Fruit fly (Drosophila melanogaster) whole organism, adult: ENCODE data around the gene mRpL9.

ENCODE experiments used
- CG11617 ChIP-seq: fragments of 200-800 bp; sonication (Bioruptor generic); optimal IDR thresholded peaks from 2 replicates; lab custom pipeline; 2017; ENCODE audit warnings: mild to moderate bottlenecking, missing biosample characterization, missing genetic modification reagents, missing genetic modification characterization
- CG12768 ChIP-seq: fragments of 200-800 bp; sonication (Bioruptor generic); optimal IDR thresholded peaks from 2 replicates; lab custom pipeline; 2017; ENCODE audit warnings: missing biosample characterization, missing genetic modification characterization, mild to moderate bottlenecking, moderate library complexity, missing genetic modification reagents
- CG14711 ChIP-seq: fragments of 200-800 bp; sonication (Bioruptor generic); optimal IDR thresholded peaks from 2 replicates; lab custom pipeline; 2018; ENCODE audit warnings: missing biosample characterization, mild to moderate bottlenecking, missing genetic modification characterization, moderate library complexity
- CG1620 ChIP-seq: fragments of 200-800 bp; sonication (Bioruptor generic); optimal IDR thresholded peaks from 2 replicates; lab custom pipeline; 2016; ENCODE audit warnings: missing biosample characterization, missing genetic modification characterization
- CG33017 ChIP-seq: fragments of 200-800 bp; sonication (Bioruptor generic); optimal IDR thresholded peaks from 2 replicates; lab custom pipeline; 2018; ENCODE audit warnings: missing biosample characterization, mild to moderate bottlenecking, missing genetic modification characterization, moderate library complexity
- CG5204 ChIP-seq: fragments of 200-800 bp; sonication (Bioruptor generic); optimal IDR thresholded peaks from 2 replicates; lab custom pipeline; 2016; ENCODE audit warnings: missing biosample characterization, missing genetic modification characterization
- CG7045 ChIP-seq: fragments of 200-800 bp; sonication (Bioruptor generic); optimal IDR thresholded peaks from 2 replicates; lab custom pipeline; 2017; ENCODE audit warnings: missing biosample characterization, mild to moderate bottlenecking, missing genetic modification characterization
- CG7101 ChIP-seq: fragments of 200-800 bp; sonication (Bioruptor generic); optimal IDR thresholded peaks from 2 replicates; lab custom pipeline; 2018; ENCODE audit warnings: missing biosample characterization, mild to moderate bottlenecking, missing genetic modification characterization, moderate library complexity
- Clk ChIP-seq: fragments of 200-800 bp; sonication (Bioruptor generic); optimal IDR thresholded peaks from 2 replicates; lab custom pipeline; 2017; ENCODE audit warnings: missing biosample characterization, missing genetic modification characterization
- Crg-1 ChIP-seq: fragments of 200-800 bp; sonication (Bioruptor generic); optimal IDR thresholded peaks from 2 replicates; lab custom pipeline; 2016; ENCODE audit warnings: missing biosample characterization, missing genetic modification characterization
- Hr96 ChIP-seq: fragments of 200-800 bp; sonication (Bioruptor generic); optimal IDR thresholded peaks from 2 replicates; lab custom pipeline; 2016; ENCODE audit warnings: missing biosample characterization, missing genetic modification characterization
- Mnt ChIP-seq: fragments of 200-800 bp; sonication (Bioruptor generic); optimal IDR thresholded peaks from 2 replicates; lab custom pipeline; 2016; ENCODE audit warnings: missing biosample characterization, mild to moderate bottlenecking, missing genetic modification characterization
- bab1 ChIP-seq: fragments of 200-800 bp; sonication (Bioruptor generic); optimal IDR thresholded peaks from 3 replicates; lab custom pipeline; 2019; ENCODE audit warnings: missing biosample characterization, mild to moderate bottlenecking, missing genetic modification characterization, moderate library complexity
- cic ChIP-seq: fragments of 200-800 bp; sonication (Bioruptor generic); optimal IDR thresholded peaks from 2 replicates; lab custom pipeline; 2017; ENCODE audit warnings: missing biosample characterization, mild to moderate bottlenecking, missing genetic modification characterization, moderate library complexity
- cnc ChIP-seq, 2 experiments: fragments of >200 bp; optimal IDR thresholded peaks; 2 replicates each; lab custom pipeline; 2017
- kay ChIP-seq: fragments of 200-800 bp; sonication (Bioruptor generic); peaks from one replicate; lab custom pipeline; 2016; ENCODE audit warnings: missing biosample characterization, missing genetic modification characterization, borderline replicate concordance
- ovo ChIP-seq: fragments of 200-800 bp; sonication (Bioruptor generic); optimal IDR thresholded peaks from 2 replicates; lab custom pipeline; 2016; ENCODE audit warnings: missing biosample characterization, missing genetic modification characterization
- pad ChIP-seq: fragments of 200-800 bp; sonication (Bioruptor generic); optimal IDR thresholded peaks from 3 replicates; lab custom pipeline; 2017; ENCODE audit warnings: missing biosample characterization, missing genetic modification characterization, mild to moderate bottlenecking, moderate library complexity, missing genetic modification reagents
- tj ChIP-seq: fragments of 200-800 bp; sonication (Bioruptor generic); optimal IDR thresholded peaks from 3 replicates; lab custom pipeline; 2017; ENCODE audit warnings: missing biosample characterization, mild to moderate bottlenecking, missing genetic modification characterization, moderate library complexity
- toe ChIP-seq: fragments of 200-800 bp; sonication (Bioruptor generic); optimal IDR thresholded peaks from 2 replicates; lab custom pipeline; 2016; ENCODE audit warnings: missing biosample characterization, missing genetic modification characterization

Gene mRpL9

DNA sequence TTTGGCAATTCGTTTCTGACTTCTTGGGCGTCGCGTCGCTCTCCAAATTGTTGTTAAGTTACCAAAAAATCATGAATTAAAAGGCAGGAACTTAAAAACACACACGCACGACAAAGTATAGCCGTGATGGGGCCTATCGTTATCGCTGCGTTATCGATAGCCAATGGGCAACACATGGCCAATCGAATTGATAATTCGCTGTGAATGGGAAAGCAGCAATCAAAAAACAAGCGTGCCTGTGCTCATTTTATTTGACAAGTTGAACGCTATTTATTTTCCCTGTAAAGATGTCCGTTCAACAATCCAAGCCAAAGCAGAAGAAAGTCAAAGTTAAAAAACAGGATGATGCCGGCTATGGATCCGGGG lies 15.5 kb downstream of the mRpL9 start, which contains the start of the genes Surf4 and CG31301:
Gene Surf4 (minus strand): TSS at position 159 of the 366 bp plus-strand sequence.
Gene CG31301 (plus strand): TSS at position 188 of the 366 bp plus-strand sequence.
- TF ChIP-seq CG12768 (GFP tag; lab: Kevin White, UChicago) (no peak), Mnt (GFP tag; lab: Kevin White, UChicago) (peak; percentile 84), pad (no peak), CG7101 (tag; lab: Kevin White, UChicago) (no peak), CG11617 (GFP tag; lab: Kevin White, UChicago) (no peak), ovo (GFP tag; lab: Kevin White, UChicago) (no peak), CG5204 (GFP tag; lab: Kevin White, UChicago) (no peak), tj (GFP tag; lab: Kevin White, UChicago) (no peak), CG14711 (tag; lab: Kevin White, UChicago) (no peak), bab1 (GFP tag; lab: Kevin White, UChicago) (peak; percentile 41), Crg-1 (no peak), CG7045 (GFP tag; lab: Kevin White, UChicago) (no peak), toe (GFP tag; lab: Kevin White, UChicago) (no peak), cic (GFP tag; lab: Kevin White, UChicago) (no peak), kay (GFP tag; lab: Kevin White, UChicago) (no peak)

DNA sequence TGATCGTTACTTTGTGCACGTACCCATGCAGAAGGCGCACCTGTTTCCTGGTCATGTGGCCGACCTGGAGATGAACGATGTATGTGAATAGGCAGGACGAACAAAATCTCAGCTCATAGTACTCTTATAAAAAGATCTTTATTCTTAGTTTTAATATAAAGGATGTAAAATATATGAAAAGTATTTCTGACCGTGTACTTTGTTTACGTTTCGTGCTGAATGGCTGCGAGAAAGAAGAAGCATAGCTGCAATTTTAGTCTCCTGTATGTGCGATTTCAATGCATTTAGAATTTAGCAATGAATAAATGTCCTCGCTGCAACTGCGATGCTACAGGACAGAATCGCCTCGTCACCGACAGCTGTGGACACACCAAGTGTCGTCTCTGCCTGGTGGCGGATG lies 17.3 kb downstream of the mRpL9 start, which contains the start of the genes CG42726 and CG42727:
Gene CG42726 (plus strand): TSS at position 227 of the 400 bp plus-strand sequence.
Gene CG42727 (plus strand): TSS at position 227 of the 400 bp plus-strand sequence.
- TF ChIP-seq Mnt (GFP tag; lab: Kevin White, UChicago) (peak; percentile 34), kay (GFP tag; lab: Kevin White, UChicago) (no peak), CG11617 (GFP tag; lab: Kevin White, UChicago) (peak; percentile 26), CG7045 (GFP tag; lab: Kevin White, UChicago) (no peak), tj (GFP tag; lab: Kevin White, UChicago) (peak; percentile 1), bab1 (GFP tag; lab: Kevin White, UChicago) (peak; percentile 55), CG14711 (tag; lab: Kevin White, UChicago) (peak; percentile 17), CG7101 (tag; lab: Kevin White, UChicago) (peak; percentile 36)

DNA sequence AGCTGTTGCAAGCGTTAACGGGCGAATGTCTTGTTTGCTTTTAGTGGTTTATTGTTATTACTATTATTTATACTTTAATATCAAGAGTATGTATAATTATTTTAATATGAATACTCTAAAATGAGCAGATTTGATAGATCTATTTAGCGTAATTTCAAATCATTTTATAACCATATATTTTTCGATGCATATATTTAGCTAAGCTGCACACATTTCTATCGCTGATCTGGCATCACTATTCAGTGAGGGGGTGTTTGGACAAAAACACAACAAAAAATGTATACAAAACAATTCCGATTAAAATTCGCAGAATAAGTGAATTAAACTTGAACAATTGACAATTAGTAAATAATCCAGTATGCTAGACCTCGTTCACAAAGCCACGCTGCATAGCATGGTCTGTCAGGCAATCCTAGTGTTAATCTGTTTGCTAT lies 20.5 kb downstream of the mRpL9 start, which contains the start of the genes Trs33 and Tmtc4:
Gene Trs33 (minus strand): TSS at position 3 of the 434 bp plus-strand sequence.
Gene Tmtc4 (plus strand): TSS at position 233 of the 434 bp plus-strand sequence.
- TF ChIP-seq CG14711 (tag; lab: Kevin White, UChicago) (peak; percentile 69), CG12768 (GFP tag; lab: Kevin White, UChicago) (peak; percentile 30), CG33017 (tag; lab: Kevin White, UChicago) (peak; percentile 38), CG7101 (tag; lab: Kevin White, UChicago) (peak; percentile 72), bab1 (GFP tag; lab: Kevin White, UChicago) (peak; percentile 74), pad (peak; percentile 45), Clk (no peak), CG5204 (GFP tag; lab: Kevin White, UChicago) (no peak), Mnt (GFP tag; lab: Kevin White, UChicago) (peak; percentile 28), tj (GFP tag; lab: Kevin White, UChicago) (peak; percentile 40), CG1620 (GFP tag; lab: Kevin White, UChicago) (peak; percentile 31), Crg-1 (peak; percentile 0), ovo (GFP tag; lab: Kevin White, UChicago) (no peak), cic (GFP tag; lab: Kevin White, UChicago) (peak; percentile 27), CG11617 (GFP tag; lab: Kevin White, UChicago) (peak; percentile 72)

DNA sequence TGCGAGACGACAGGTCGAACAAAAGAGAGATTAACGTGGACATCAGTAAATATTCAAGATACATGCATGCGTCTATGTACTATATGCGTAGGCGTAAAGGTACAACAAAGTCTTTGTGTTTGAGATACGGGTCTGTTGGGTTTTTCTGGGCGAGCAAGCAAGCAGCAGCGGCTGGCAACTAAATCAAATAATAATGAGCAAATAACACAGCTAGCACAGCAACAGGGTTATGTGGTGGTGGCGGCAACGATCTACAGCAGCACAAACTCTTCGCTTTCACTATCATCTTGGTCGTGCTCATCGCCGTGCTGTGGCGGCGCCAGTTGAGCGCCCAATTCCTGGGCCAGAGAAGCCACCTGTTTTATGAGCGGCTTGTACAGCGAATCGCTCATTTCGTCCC lies 23.5 kb downstream of the mRpL9 start:
- TF ChIP-seq CG14711 (tag; lab: Kevin White, UChicago) (no peak), kay (GFP tag; lab: Kevin White, UChicago) (no peak), CG7101 (tag; lab: Kevin White, UChicago) (no peak), cic (GFP tag; lab: Kevin White, UChicago) (no peak), ovo (GFP tag; lab: Kevin White, UChicago) (no peak), pad (no peak), bab1 (GFP tag; lab: Kevin White, UChicago) (no peak), cnc (optimal IDR thresholded peaks at IDR 0.05; lab: Kevin White, UChicago) (no peak), CG1620 (GFP tag; lab: Kevin White, UChicago) (no peak)

DNA sequence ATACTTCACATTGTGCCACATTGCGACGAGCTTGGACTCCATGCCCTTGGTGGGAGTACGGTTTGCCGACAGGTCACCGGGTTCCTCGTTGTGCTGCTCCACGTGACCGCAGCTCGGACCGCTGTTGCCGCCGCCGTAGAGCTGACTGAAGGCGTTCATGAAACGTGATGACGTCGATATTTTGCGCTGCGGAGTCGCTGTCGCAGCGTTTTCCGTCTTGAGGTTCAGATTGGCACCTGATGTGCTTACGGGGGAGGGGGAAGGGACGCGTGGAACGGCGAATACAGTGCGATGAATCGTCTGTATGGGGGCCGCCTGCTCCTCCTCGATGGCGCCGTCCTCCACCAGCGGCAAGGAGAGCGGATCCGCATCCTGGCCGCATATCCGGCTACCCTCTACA lies 25.6 kb downstream of the mRpL9 start:
- TF ChIP-seq Mnt (GFP tag; lab: Kevin White, UChicago) (peak; percentile 10), toe (GFP tag; lab: Kevin White, UChicago) (no peak), Hr96 (GFP tag; lab: Kevin White, UChicago) (no peak), Crg-1 (no peak), CG5204 (GFP tag; lab: Kevin White, UChicago) (no peak), ovo (GFP tag; lab: Kevin White, UChicago) (no peak), tj (GFP tag; lab: Kevin White, UChicago) (peak; percentile 100)

DNA sequence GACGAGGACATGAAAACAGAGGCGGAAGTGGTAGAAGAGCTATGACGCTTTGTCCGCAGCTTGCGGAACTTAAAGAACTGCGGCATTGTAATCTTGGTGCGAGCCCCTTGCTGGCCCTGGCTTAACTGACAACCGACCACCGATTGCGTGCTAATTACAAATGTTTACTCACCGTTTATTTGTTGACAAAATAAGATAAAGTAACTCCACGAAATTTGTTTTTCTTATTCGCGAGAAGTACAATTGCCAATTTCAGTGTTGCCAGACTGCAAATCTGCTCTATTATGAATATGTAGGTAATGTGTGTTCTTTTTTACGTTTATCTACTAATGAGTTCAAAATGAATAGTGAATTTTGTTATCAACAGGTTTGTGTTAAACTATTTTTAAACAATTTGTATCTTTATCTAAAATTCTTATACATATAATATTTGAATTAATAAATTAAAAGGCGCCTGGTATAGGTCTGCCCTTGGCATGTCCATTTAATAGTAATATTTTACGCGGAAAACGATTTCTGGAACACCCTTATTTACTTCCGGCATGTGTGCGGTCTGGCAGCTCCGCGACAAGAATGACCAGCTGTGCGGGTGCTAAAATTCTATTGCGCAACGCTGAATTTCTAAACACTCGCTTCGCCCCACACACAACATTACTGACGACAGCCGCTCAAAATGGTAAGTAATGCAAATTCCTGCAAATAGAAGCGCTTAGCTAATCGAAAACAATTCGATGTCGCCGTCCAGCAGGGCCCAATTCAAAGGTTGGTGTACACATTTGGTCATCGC lies 26.3 kb downstream of the mRpL9 start, which contains the start of the genes Atg4b and Hibch:
Gene Atg4b (minus strand): TSS at position 280 of the 787 bp plus-strand sequence.
Gene Hibch (plus strand): TSS at position 585 of the 787 bp plus-strand sequence.
- TF ChIP-seq bab1 (GFP tag; lab: Kevin White, UChicago) (peak; percentile 88), CG7045 (GFP tag; lab: Kevin White, UChicago) (peak; percentile 83), ovo (GFP tag; lab: Kevin White, UChicago) (peak; percentile 67), CG12768 (GFP tag; lab: Kevin White, UChicago) (peak; percentile 90), CG7101 (tag; lab: Kevin White, UChicago) (peak; percentile 88), toe (GFP tag; lab: Kevin White, UChicago) (no peak), CG5204 (GFP tag; lab: Kevin White, UChicago) (no peak), Mnt (GFP tag; lab: Kevin White, UChicago) (peak; percentile 63), CG14711 (tag; lab: Kevin White, UChicago) (peak; percentile 84), Clk (peak; percentile 79), kay (GFP tag; lab: Kevin White, UChicago) (no peak), CG33017 (tag; lab: Kevin White, UChicago) (peak; percentile 77), CG11617 (GFP tag; lab: Kevin White, UChicago) (peak; percentile 86), CG1620 (GFP tag; lab: Kevin White, UChicago) (peak; percentile 67), tj (GFP tag; lab: Kevin White, UChicago) (no peak), pad (peak; percentile 79), Crg-1 (peak; percentile 79), Hr96 (GFP tag; lab: Kevin White, UChicago) (no peak), cic (GFP tag; lab: Kevin White, UChicago) (peak; percentile 76), cnc (optimal IDR thresholded peaks at IDR 0.05; lab: Kevin White, UChicago) (no peak)
